Worm (Caenorhabditis elegans) whole organism, L2 larva: ENCODE results near the gene F18E9.1.

ENCODE experiments used
- ama-1 ChIP-seq: fragments of 150-350 bp; optimal IDR thresholded peaks from 2 replicates; lab custom pipeline; 2018; ENCODE audit warnings: inconsistent platforms
- crh-2 ChIP-seq: sonication (generic microtip); optimal IDR thresholded peaks from 2 replicates; lab custom pipeline; 2017; ENCODE audit warnings: missing biosample characterization, missing genetic modification characterization
- fos-1 ChIP-seq: fragments of 150-350 bp; optimal IDR thresholded peaks from 2 replicates; lab custom pipeline; 2014; ENCODE audit warnings: missing biosample characterization, missing genetic modification characterization
- lin-11 ChIP-seq: fragments of 150-350 bp; sonication (generic microtip); optimal IDR thresholded peaks from 2 replicates; lab custom pipeline; 2014; ENCODE audit warnings: missing biosample characterization, missing genetic modification characterization, inconsistent platforms, mixed read lengths
- nhr-11 ChIP-seq: fragments of 150-350 bp; optimal IDR thresholded peaks from 2 replicates; lab custom pipeline; 2014; ENCODE audit warnings: missing biosample characterization, missing genetic modification characterization
- nhr-12 ChIP-seq: fragments of 150-350 bp; optimal IDR thresholded peaks from 2 replicates; lab custom pipeline; 2014; ENCODE audit warnings: missing biosample characterization, missing genetic modification characterization
- nhr-23 ChIP-seq: fragments of 150-350 bp; optimal IDR thresholded peaks from 2 replicates; lab custom pipeline; 2014; ENCODE audit warnings: missing biosample characterization, missing genetic modification reagents, missing genetic modification characterization
- nhr-25 ChIP-seq: fragments of 150-350 bp; sonication (generic microtip); optimal IDR thresholded peaks from 3 replicates; lab custom pipeline; 2014; ENCODE audit warnings: missing biosample characterization, missing genetic modification characterization
- nhr-6 ChIP-seq: fragments of 150-350 bp; optimal IDR thresholded peaks from 2 replicates; lab custom pipeline; 2014; ENCODE audit warnings: missing biosample characterization, missing genetic modification characterization
- unc-55 ChIP-seq: fragments of 150-350 bp; sonication (generic microtip); optimal IDR thresholded peaks from 3 replicates; lab custom pipeline; 2014; ENCODE audit warnings: missing biosample characterization, missing genetic modification reagents, missing genetic modification characterization
- unc-62 ChIP-seq: fragments of 150-350 bp; optimal IDR thresholded peaks from 2 replicates; lab custom pipeline; 2014; ENCODE audit warnings: missing biosample characterization, missing genetic modification reagents, missing genetic modification characterization
- ztf-11 ChIP-seq: sonication (generic microtip); optimal IDR thresholded peaks from 2 replicates; lab custom pipeline; 2017; ENCODE audit warnings: missing biosample characterization, missing genetic modification characterization

ce11 chrX:8556614-8557196, 44.6 kb upstream of the F18E9.1 start, which contains the start of gene utx-1:
- no peak for TF ChIP-seq nhr-11 (tag; lab: Kevin White, UChicago)
- TF ChIP-seq ama-1 (lab: Kevin White, UChicago) = no peak
- no peak for TF ChIP-seq ztf-11 (tag; lab: Kevin White, UChicago)
- no peak for TF ChIP-seq unc-62 (GFP tag; lab: Kevin White, UChicago)
- no peak for TF ChIP-seq fos-1 (tag; lab: Kevin White, UChicago)
- TF ChIP-seq nhr-6 (tag; lab: Kevin White, UChicago) = no peak
- peak; percentile 53 for TF ChIP-seq unc-55 (GFP tag; lab: Kevin White, UChicago)
- no peak for TF ChIP-seq nhr-23 (tag; lab: Kevin White, UChicago)
- TF ChIP-seq nhr-25 (tag; lab: Kevin White, UChicago) = peak; percentile 36
- no peak for TF ChIP-seq nhr-12
- TF ChIP-seq lin-11 (tag; lab: Kevin White, UChicago) = no peak
- no peak for TF ChIP-seq crh-2
